Worm (Caenorhabditis elegans): ENCODE results near the gene K01D12.5.

DNA sequence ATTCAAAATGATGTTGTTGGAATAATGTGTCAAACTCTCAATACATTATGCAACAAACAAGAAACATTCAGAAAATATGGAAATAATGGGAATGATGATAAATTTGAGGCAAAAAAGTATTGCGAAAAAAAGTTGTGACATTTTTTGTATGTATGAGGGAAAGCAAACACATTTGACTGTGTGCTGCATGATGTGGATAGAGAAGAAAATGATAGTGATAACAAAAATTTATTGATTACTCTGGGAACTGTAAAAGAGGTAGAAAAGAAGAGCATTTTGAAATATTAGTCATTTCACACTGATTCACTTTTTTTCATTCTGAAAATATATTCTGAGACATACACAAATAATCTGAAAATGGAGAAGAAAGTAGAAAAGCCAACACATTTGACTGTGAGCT lies 49.8 kb upstream of the K01D12.5 start:
- TF ChIP-seq him-1 (tag; optimal IDR thresholded peaks at IDR 0.05), result no peak
- no peak for TF ChIP-seq W03F9.2 (tag; optimal IDR thresholded peaks at IDR 0.05)

All from whole organism, L4/young adult.